Fruit fly (Drosophila melanogaster) whole organism, prepupa: Measurements from ENCODE around the gene Cpr67B.

ENCODE experiments used
- Blimp-1 ChIP-seq: fragments of 200-800 bp; sonication (Bioruptor generic); optimal IDR thresholded peaks from 3 replicates; lab custom pipeline; 2017; ENCODE audit warnings: missing biosample characterization, missing genetic modification characterization, mild to moderate bottlenecking, moderate library complexity, missing genetic modification reagents
- CG11294 ChIP-seq: fragments of 200-800 bp; sonication (Bioruptor generic); IDR thresholded peaks from 2 replicates; pipeline ENCODE4 v1.3.6; 2022; ENCODE audit warnings: missing biosample characterization, missing genetic modification characterization
- CG11902 ChIP-seq: fragments of 200-800 bp; sonication (Bioruptor generic); optimal IDR thresholded peaks from 3 replicates; lab custom pipeline; 2016; ENCODE audit warnings: missing biosample characterization, missing genetic modification characterization
- CG15336 ChIP-seq: fragments of 200-800 bp; sonication (Bioruptor generic); IDR thresholded peaks from 2 replicates; pipeline ENCODE4 v1.3.6; 2022; ENCODE audit warnings: missing biosample characterization, missing genetic modification characterization
- CG3032 ChIP-seq: fragments of 200-800 bp; optimal IDR thresholded peaks from 2 replicates; lab custom pipeline; 2019; ENCODE audit warnings: missing biosample characterization, mild to moderate bottlenecking, missing genetic modification characterization, moderate library complexity
- CG32006 ChIP-seq: fragments of 200-800 bp; sonication (Bioruptor generic); optimal IDR thresholded peaks from 3 replicates; lab custom pipeline; 2017; ENCODE audit warnings: missing biosample characterization, mild to moderate bottlenecking, missing genetic modification characterization
- CG34406 ChIP-seq: fragments of 200-800 bp; sonication (Bioruptor generic); optimal IDR thresholded peaks from 3 replicates; lab custom pipeline; 2016; ENCODE audit warnings: missing biosample characterization, missing genetic modification characterization
- CG3919 ChIP-seq: fragments of 200-800 bp; sonication (Bioruptor generic); optimal IDR thresholded peaks from 3 replicates; lab custom pipeline; 2016; ENCODE audit warnings: missing biosample characterization, missing genetic modification characterization
- CG4318 ChIP-seq: fragments of 200-800 bp; sonication (Bioruptor generic); optimal IDR thresholded peaks from 3 replicates; lab custom pipeline; 2017; ENCODE audit warnings: missing biosample characterization, mild to moderate bottlenecking, missing genetic modification characterization
- CG6163 ChIP-seq: fragments of 200-800 bp; sonication (Bioruptor generic); IDR thresholded peaks from 3 replicates; pipeline ENCODE4 v1.3.6; 2022; ENCODE audit warnings: missing biosample characterization, missing genetic modification characterization
- CG6276 ChIP-seq: fragments of 200-800 bp; sonication (Bioruptor generic); optimal IDR thresholded peaks from 2 replicates; lab custom pipeline; 2017; ENCODE audit warnings: missing biosample characterization, mild to moderate bottlenecking, missing genetic modification characterization
- CG6792 ChIP-seq: fragments of 200-800 bp; sonication (Bioruptor generic); optimal IDR thresholded peaks from 3 replicates; lab custom pipeline; 2016; ENCODE audit warnings: missing biosample characterization, missing genetic modification characterization
- CG6808 ChIP-seq: fragments of 200-800 bp; sonication (Bioruptor generic); optimal IDR thresholded peaks from 3 replicates; lab custom pipeline; 2017; ENCODE audit warnings: missing biosample characterization, missing genetic modification characterization, mild to moderate bottlenecking, moderate library complexity, missing genetic modification reagents
- CG6854 ChIP-seq: fragments of 200-800 bp; sonication (Bioruptor generic); optimal IDR thresholded peaks from 2 replicates; lab custom pipeline; 2017; ENCODE audit warnings: missing biosample characterization, mild to moderate bottlenecking, missing genetic modification characterization
- CG7368 ChIP-seq: fragments of 200-800 bp; sonication (Bioruptor generic); optimal IDR thresholded peaks from 3 replicates; lab custom pipeline; 2016; ENCODE audit warnings: missing biosample characterization, missing genetic modification characterization
- CG8119 ChIP-seq: fragments of 200-800 bp; sonication (Bioruptor generic); IDR thresholded peaks from 3 replicates; pipeline ENCODE4 v1.3.6; 2022; ENCODE audit warnings: missing biosample characterization, missing genetic modification characterization
- CG8319 ChIP-seq: fragments of 200-800 bp; sonication (Bioruptor generic); optimal IDR thresholded peaks from 3 replicates; lab custom pipeline; 2016; ENCODE audit warnings: missing biosample characterization, missing genetic modification characterization
- CG8632 ChIP-seq: fragments of 200-800 bp; sonication (Bioruptor generic); optimal IDR thresholded peaks from 3 replicates; lab custom pipeline; 2016; ENCODE audit warnings: missing biosample characterization, missing genetic modification characterization
- Eip75B ChIP-seq: fragments of 200-800 bp; sonication (Bioruptor generic); optimal IDR thresholded peaks from 3 replicates; lab custom pipeline; 2016; ENCODE audit warnings: missing biosample characterization, missing genetic modification characterization
- Eip78C ChIP-seq: fragments of 200-800 bp; sonication (Bioruptor generic); peaks from one replicate; lab custom pipeline; 2016; ENCODE audit warnings: missing biosample characterization, missing genetic modification characterization
- Eip93F ChIP-seq: fragments of 200-800 bp; sonication (Bioruptor generic); optimal IDR thresholded peaks from 2 replicates; lab custom pipeline; 2016; ENCODE audit warnings: missing biosample characterization, mild to moderate bottlenecking, missing genetic modification characterization
- Ets96B ChIP-seq: fragments of 200-800 bp; optimal IDR thresholded peaks from 2 replicates; lab custom pipeline; 2019; ENCODE audit warnings: missing biosample characterization, mild to moderate bottlenecking, missing genetic modification characterization, moderate library complexity
- Gug ChIP-seq: fragments of 200-800 bp; sonication (Bioruptor generic); IDR thresholded peaks from 2 replicates; pipeline ENCODE4 v1.3.6; 2022; ENCODE audit warnings: missing biosample characterization, missing genetic modification characterization
- Hr38 ChIP-seq: sonication (Bioruptor generic); optimal IDR thresholded peaks from 2 replicates; lab custom pipeline; 2016; ENCODE audit warnings: missing biosample characterization, missing genetic modification characterization
- Hr39 ChIP-seq: fragments of 200-800 bp; sonication (Bioruptor generic); optimal IDR thresholded peaks from 2 replicates; lab custom pipeline; 2016; ENCODE audit warnings: missing biosample characterization, missing genetic modification characterization
- Hr4 ChIP-seq: fragments of 200-800 bp; sonication (Bioruptor generic); optimal IDR thresholded peaks from 3 replicates; lab custom pipeline; 2016; ENCODE audit warnings: missing biosample characterization, missing genetic modification characterization
- Lpt ChIP-seq: fragments of 200-800 bp; sonication (Bioruptor generic); optimal IDR thresholded peaks from 3 replicates; lab custom pipeline; 2016; ENCODE audit warnings: missing biosample characterization, missing genetic modification characterization
- Met ChIP-seq: fragments of 200-800 bp; sonication (Bioruptor generic); optimal IDR thresholded peaks from 3 replicates; lab custom pipeline; 2016; ENCODE audit warnings: missing biosample characterization, missing genetic modification characterization
- OdsH ChIP-seq: fragments of 200-800 bp; sonication (Bioruptor generic); optimal IDR thresholded peaks from 3 replicates; lab custom pipeline; 2016; ENCODE audit warnings: missing biosample characterization, missing genetic modification characterization
- Sox102F ChIP-seq: fragments of 200-800 bp; sonication (Bioruptor generic); optimal IDR thresholded peaks from 2 replicates; lab custom pipeline; 2016; ENCODE audit warnings: missing biosample characterization, mild to moderate bottlenecking, missing genetic modification characterization
- Sox14 ChIP-seq: fragments of 200-800 bp; sonication (Bioruptor generic); optimal IDR thresholded peaks from 3 replicates; lab custom pipeline; 2016; ENCODE audit warnings: missing biosample characterization, missing genetic modification characterization
- Sox15 ChIP-seq: fragments of 200-800 bp; sonication (Bioruptor generic); optimal IDR thresholded peaks from 3 replicates; lab custom pipeline; 2016; ENCODE audit warnings: missing biosample characterization, missing genetic modification characterization
- achi ChIP-seq: fragments of 200-800 bp; sonication (Bioruptor generic); optimal IDR thresholded peaks from 3 replicates; lab custom pipeline; 2016; ENCODE audit warnings: missing biosample characterization, missing genetic modification characterization
- acj6 ChIP-seq: fragments of 200-800 bp; sonication (Bioruptor generic); optimal IDR thresholded peaks from 3 replicates; lab custom pipeline; 2016; ENCODE audit warnings: missing biosample characterization, missing genetic modification characterization
- dsx ChIP-seq: fragments of 200-800 bp; optimal IDR thresholded peaks from 3 replicates; lab custom pipeline; 2019; ENCODE audit warnings: missing biosample characterization, mild to moderate bottlenecking, missing genetic modification characterization, moderate library complexity; ENCODE audit not compliant: poor library complexity, severe bottlenecking
- eg ChIP-seq: fragments of 200-800 bp; sonication (Bioruptor generic); IDR thresholded peaks from 3 replicates; pipeline ENCODE4 v1.3.6; 2022; ENCODE audit warnings: missing biosample characterization, missing genetic modification characterization
- esn ChIP-seq: fragments of 200-800 bp; sonication (Bioruptor generic); optimal IDR thresholded peaks from 2 replicates; lab custom pipeline; 2016; ENCODE audit warnings: missing biosample characterization, mild to moderate bottlenecking, missing genetic modification characterization, moderate library complexity
- fd59A ChIP-seq: fragments of 200-800 bp; sonication (Bioruptor generic); optimal IDR thresholded peaks from 2 replicates; lab custom pipeline; 2017; ENCODE audit warnings: missing biosample characterization, mild to moderate bottlenecking, missing genetic modification characterization, missing genetic modification reagents
- fd85E ChIP-seq: fragments of 200-800 bp; sonication (Bioruptor generic); optimal IDR thresholded peaks from 3 replicates; lab custom pipeline; 2016; ENCODE audit warnings: missing biosample characterization, missing genetic modification characterization
- fkh ChIP-seq: fragments of 200-800 bp; sonication (Bioruptor generic); optimal IDR thresholded peaks from 3 replicates; lab custom pipeline; 2017; ENCODE audit warnings: missing biosample characterization, mild to moderate bottlenecking, missing genetic modification characterization, moderate library complexity
- lz ChIP-seq: fragments of 200-800 bp; sonication (Bioruptor generic); optimal IDR thresholded peaks from 3 replicates; lab custom pipeline; 2016; ENCODE audit warnings: missing biosample characterization, missing genetic modification characterization
- net ChIP-seq: fragments of 200-800 bp; sonication (Bioruptor generic); optimal IDR thresholded peaks from 3 replicates; lab custom pipeline; 2016; ENCODE audit warnings: missing biosample characterization, missing genetic modification characterization
- salr ChIP-seq, 2 experiments: fragments of 200-800 bp; sonication (Bioruptor generic); optimal IDR thresholded peaks; 3 replicates each; lab custom pipeline; 2016 to 2018; ENCODE audit warnings: missing biosample characterization in 2 of 2, missing genetic modification characterization in 2 of 2, mild to moderate bottlenecking in 1 of 2
- spab ChIP-seq: fragments of 200-800 bp; sonication (Bioruptor generic); optimal IDR thresholded peaks from 2 replicates; lab custom pipeline; 2017; ENCODE audit warnings: missing biosample characterization, mild to moderate bottlenecking, missing genetic modification characterization, missing genetic modification reagents
- svp ChIP-seq: fragments of 200-800 bp; sonication (Bioruptor generic); peaks from one replicate; lab custom pipeline; 2016; ENCODE audit warnings: missing biosample characterization, missing genetic modification characterization
- topi ChIP-seq: fragments of 200-800 bp; sonication (Bioruptor generic); optimal IDR thresholded peaks from 3 replicates; lab custom pipeline; 2016; ENCODE audit warnings: missing biosample characterization, missing genetic modification characterization
- vri ChIP-seq: fragments of 200-800 bp; sonication (Bioruptor generic); optimal IDR thresholded peaks from 3 replicates; lab custom pipeline; 2016; ENCODE audit warnings: missing biosample characterization, mild to moderate bottlenecking, missing genetic modification characterization

Gene Cpr67B

DNA sequence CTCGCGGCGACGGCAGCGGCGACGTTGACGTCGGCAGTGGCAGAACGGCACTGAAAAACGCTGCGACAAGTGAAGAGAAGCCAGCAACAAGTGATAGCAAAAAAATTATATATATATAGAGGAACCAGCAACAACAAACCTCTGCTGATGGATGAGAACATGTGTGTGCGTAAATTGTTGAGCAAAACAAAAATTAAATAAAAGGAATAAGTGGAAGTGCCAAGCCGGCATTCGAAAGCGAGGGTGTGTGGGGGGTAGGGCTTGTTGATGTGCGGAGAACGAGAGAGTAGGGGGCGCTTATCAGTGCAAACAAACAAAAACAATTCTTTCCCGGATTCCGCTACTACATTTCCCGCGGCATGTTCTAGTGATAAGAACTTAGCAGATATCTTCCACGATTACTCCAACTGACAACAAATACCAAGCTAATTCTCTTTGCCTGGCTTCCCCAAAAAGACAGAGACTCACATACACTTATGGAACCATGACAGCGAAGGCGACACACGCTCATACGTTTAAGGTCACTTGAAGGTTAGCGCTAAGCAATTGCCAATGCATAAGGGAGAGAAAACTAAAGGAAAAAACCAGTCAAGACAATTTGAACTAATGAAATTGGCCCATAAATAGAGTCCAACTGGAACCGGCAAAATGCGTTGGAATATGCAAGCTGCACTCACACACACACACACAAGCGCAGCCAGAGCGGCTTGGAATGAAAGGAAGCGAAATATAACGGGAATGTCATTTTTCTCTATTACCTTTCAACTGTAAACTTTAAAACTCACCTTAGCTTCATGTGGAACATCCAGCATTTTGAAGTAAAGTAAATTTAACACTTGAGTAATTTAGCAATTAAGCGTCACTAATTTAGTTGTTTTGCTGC, 46.5 kb upstream of the Cpr67B start (continued):
- TF ChIP-seq Blimp-1 (no peak), dsx (peak; percentile 52), Gug (no peak), CG11902 (GFP tag; lab: Kevin White, UChicago) (no peak), acj6 (GFP tag; lab: Kevin White, UChicago) (no peak), CG8632 (GFP tag; lab: Kevin White, UChicago) (no peak), fd85E (GFP tag; lab: Kevin White, UChicago) (no peak), CG8319 (GFP tag; lab: Kevin White, UChicago) (no peak), CG3919 (no peak), Eip75B (peak; percentile 21), fkh (peak; percentile 89), Sox15 (no peak), spab (GFP tag; lab: Kevin White, UChicago) (peak; percentile 45), CG6808 (GFP tag; lab: Kevin White, UChicago) (peak; percentile 62), CG6276 (GFP tag; lab: Kevin White, UChicago) (peak; percentile 30), salr (GFP tag; optimal IDR thresholded peaks at IDR 0.05; lab: Kevin White, UChicago) (no peak), esn (GFP tag; lab: Kevin White, UChicago) (no peak), CG34406 (no peak), fd59A (GFP tag; lab: Kevin White, UChicago) (no peak), Hr38 (GFP tag; lab: Kevin White, UChicago) (no peak), CG6854 (GFP tag; lab: Kevin White, UChicago) (no peak), Met (GFP tag; lab: Kevin White, UChicago) (no peak), Eip78C (GFP tag; lab: Kevin White, UChicago) (peak; percentile 74), CG32006 (GFP tag; lab: Kevin White, UChicago) (no peak), svp (peak; percentile 86), OdsH (GFP tag; lab: Kevin White, UChicago) (no peak), Eip93F (GFP tag; lab: Kevin White, UChicago) (peak; percentile 62), vri (GFP tag; lab: Kevin White, UChicago) (peak; percentile 9), Hr4 (GFP tag; lab: Kevin White, UChicago) (no peak), Lpt (GFP tag; lab: Kevin White, UChicago) (no peak), CG11294 (GFP tag; lab: Robert Waterston, UW) (no peak), Hr39 (GFP tag; lab: Kevin White, UChicago) (no peak)

DNA sequence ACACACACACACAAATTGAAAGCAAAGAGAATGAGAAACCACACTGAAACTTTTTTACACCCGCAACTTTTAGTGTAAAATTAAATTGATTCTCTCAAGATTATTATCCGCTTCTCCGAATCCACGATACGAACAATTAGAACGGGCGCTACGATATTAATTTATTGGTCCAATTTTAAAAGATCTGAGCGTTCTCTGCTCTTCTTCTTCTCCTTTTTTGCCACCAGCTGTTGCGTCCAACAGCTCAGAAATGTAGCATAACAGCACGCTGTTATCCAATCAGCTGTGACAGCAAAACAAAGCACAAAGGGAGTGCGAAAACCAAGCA, 45.9 kb upstream of the Cpr67B start, which contains the start of the genes UGP and Svip:
Gene UGP, minus strand, starts transcription at position 223 of the 328 bp plus-strand sequence.
Gene Svip, plus strand, starts transcription at position 287 of the 328 bp plus-strand sequence.
- TF ChIP-seq Hr39 (GFP tag; lab: Kevin White, UChicago) (peak; percentile 10), lz (GFP tag; lab: Kevin White, UChicago) (peak; percentile 34), fkh (no peak), CG32006 (GFP tag; lab: Kevin White, UChicago) (no peak), Sox14 (peak; percentile 93), Lpt (GFP tag; lab: Kevin White, UChicago) (no peak), CG11902 (GFP tag; lab: Kevin White, UChicago) (no peak), OdsH (GFP tag; lab: Kevin White, UChicago) (peak; percentile 17), esn (GFP tag; lab: Kevin White, UChicago) (peak; percentile 57), Met (GFP tag; lab: Kevin White, UChicago) (no peak), Blimp-1 (no peak), Hr4 (GFP tag; lab: Kevin White, UChicago) (peak; percentile 64), CG4318 (GFP tag; lab: Kevin White, UChicago) (no peak), net (GFP tag; lab: Kevin White, UChicago) (peak; percentile 53), CG8119 (GFP tag; lab: Robert Waterston, UW) (peak; percentile 43; the same call in 2 of the 3 replicates), CG15336 (GFP tag; lab: Robert Waterston, UW) (peak; percentile 45; the same call in 1 of the 2 replicates), CG3032 (tag; lab: Kevin White, UChicago) (peak; percentile 0), Sox102F (GFP tag; lab: Kevin White, UChicago) (peak; percentile 19), CG7368 (GFP tag; lab: Kevin White, UChicago) (peak; percentile 6), eg (GFP tag; lab: Robert Waterston, UW) (peak; percentile 68; the same call in 2 of the 3 replicates), Eip78C (GFP tag; lab: Kevin White, UChicago) (peak; percentile 71), Eip75B (peak; percentile 35), dsx (no peak), CG6163 (GFP tag; lab: Robert Waterston, UW) (peak; percentile 56; the same call in 1 of the 3 replicates), topi (peak; percentile 39), spab (GFP tag; lab: Kevin White, UChicago) (no peak), Ets96B (peak; percentile 10), CG6792 (GFP tag; lab: Kevin White, UChicago) (no peak), achi (GFP tag; lab: Kevin White, UChicago) (peak; percentile 39), CG3919 (peak; percentile 60), svp (no peak)
